Worm (Caenorhabditis elegans): ENCODE data around the gene srh-69.

ce11 chrII:12467047-12467446 is 47.5 kb downstream of the srh-69 start, which contains the start of gene srg-16:
- no peak for TF ChIP-seq lim-6 (tag; optimal IDR thresholded peaks at IDR 0.05)
- no peak for TF ChIP-seq unc-42 (tag; optimal IDR thresholded peaks at IDR 0.05)
- no peak for TF ChIP-seq ceh-31 (tag; optimal IDR thresholded peaks at IDR 0.05)
